Fruit fly (Drosophila melanogaster) whole organism, embryonic: ENCODE results near the gene Rbm13.

Source experiments
- ATbp ChIP-seq: fragments of 200-800 bp; sonication (Bioruptor generic); optimal IDR thresholded peaks from 2 replicates; lab custom pipeline; 2017; ENCODE audit warnings: missing biosample characterization, mild to moderate bottlenecking, missing genetic modification characterization, missing genetic modification reagents
- CG10959 ChIP-seq: fragments of 200-800 bp; sonication (Bioruptor generic); IDR thresholded peaks from 2 replicates; pipeline ENCODE4 v1.3.6; 2022; ENCODE audit warnings: missing biosample characterization, missing genetic modification characterization
- CG11093 ChIP-seq: fragments of 200-800 bp; sonication (Bioruptor generic); IDR thresholded peaks from 3 replicates; pipeline ENCODE4 v1.3.6; 2022; ENCODE audit warnings: missing biosample characterization, missing genetic modification characterization
- CG12391 ChIP-seq: fragments of 200-800 bp; sonication (Bioruptor generic); optimal IDR thresholded peaks from 3 replicates; lab custom pipeline; 2018; ENCODE audit warnings: missing biosample characterization, mild to moderate bottlenecking, missing genetic modification characterization, moderate library complexity
- CG13296 ChIP-seq: fragments of 200-800 bp; sonication (Bioruptor generic); optimal IDR thresholded peaks from 3 replicates; lab custom pipeline; 2018; ENCODE audit warnings: missing biosample characterization, mild to moderate bottlenecking, missing genetic modification characterization
- CG13624 ChIP-seq: fragments of 200-800 bp; sonication (Bioruptor generic); optimal IDR thresholded peaks from 2 replicates; lab custom pipeline; 2016; ENCODE audit warnings: missing biosample characterization, missing genetic modification characterization
- CG13775 ChIP-seq: fragments of 200-800 bp; sonication (Bioruptor generic); optimal IDR thresholded peaks from 3 replicates; lab custom pipeline; 2017; ENCODE audit warnings: missing biosample characterization, mild to moderate bottlenecking, missing genetic modification characterization
- CG14860 ChIP-seq: fragments of 200-800 bp; sonication (Bioruptor generic); IDR thresholded peaks from 3 replicates; pipeline ENCODE4 v1.3.6; 2022; ENCODE audit warnings: missing biosample characterization, missing genetic modification characterization; ENCODE audit not compliant: partially characterized antibody
- CG18599 ChIP-seq: fragments of 200-800 bp; sonication (Bioruptor generic); optimal IDR thresholded peaks from 3 replicates; lab custom pipeline; 2017; ENCODE audit warnings: missing biosample characterization, missing genetic modification characterization, mild to moderate bottlenecking, moderate library complexity, missing genetic modification reagents
- CG2120 ChIP-seq: fragments of 200-800 bp; sonication (Bioruptor generic); optimal IDR thresholded peaks from 3 replicates; lab custom pipeline; 2016; ENCODE audit warnings: missing biosample characterization, missing genetic modification characterization
- CG32767 ChIP-seq: fragments of 200-800 bp; sonication (Bioruptor generic); IDR thresholded peaks from 2 replicates; pipeline ENCODE4 v1.3.6; 2022; ENCODE audit warnings: missing biosample characterization, missing genetic modification characterization
- CG34422 ChIP-seq: fragments of 200-800 bp; sonication (Bioruptor generic); IDR thresholded peaks from 3 replicates; pipeline ENCODE4 v1.3.6; 2022; ENCODE audit warnings: missing biosample characterization, missing genetic modification characterization
- CG3847 ChIP-seq: fragments of 200-800 bp; sonication (Bioruptor generic); IDR thresholded peaks from 2 replicates; pipeline ENCODE4 v1.3.6; 2022; ENCODE audit warnings: missing biosample characterization, missing genetic modification characterization
- CG4730 ChIP-seq: fragments of 200-800 bp; sonication (Bioruptor generic); IDR thresholded peaks from 2 replicates; pipeline ENCODE4 v1.3.6; 2022; ENCODE audit warnings: missing biosample characterization, missing genetic modification characterization
- CG6254 ChIP-seq: fragments of 200-800 bp; sonication (Bioruptor generic); optimal IDR thresholded peaks from 3 replicates; lab custom pipeline; 2017; ENCODE audit warnings: mild to moderate bottlenecking, missing biosample characterization, missing genetic modification reagents, missing genetic modification characterization
- CG6272 ChIP-seq: fragments of 200-800 bp; sonication (Bioruptor generic); IDR thresholded peaks from 2 replicates; pipeline ENCODE4 v1.3.6; 2022; ENCODE audit warnings: missing biosample characterization, missing genetic modification characterization
- CG8944 ChIP-seq: fragments of 200-800 bp; sonication (Bioruptor generic); optimal IDR thresholded peaks from 3 replicates; lab custom pipeline; 2016; ENCODE audit warnings: missing biosample characterization, missing genetic modification characterization
- CG9797 ChIP-seq: fragments of 200-800 bp; sonication (Bioruptor generic); optimal IDR thresholded peaks from 3 replicates; lab custom pipeline; 2018; ENCODE audit warnings: missing biosample characterization, mild to moderate bottlenecking, missing genetic modification characterization
- CHES-1-like ChIP-seq: fragments of 200-800 bp; sonication (Bioruptor generic); optimal IDR thresholded peaks from 2 replicates; lab custom pipeline; 2016; ENCODE audit warnings: missing biosample characterization, missing genetic modification characterization
- D19B ChIP-seq: fragments of 200-800 bp; sonication (Bioruptor generic); optimal IDR thresholded peaks from 2 replicates; lab custom pipeline; 2017; ENCODE audit warnings: missing biosample characterization, mild to moderate bottlenecking, missing genetic modification characterization
- Doc3 ChIP-seq: fragments of 200-800 bp; sonication (Bioruptor generic); IDR thresholded peaks from 3 replicates; pipeline ENCODE4 v1.3.6; 2022; ENCODE audit warnings: missing biosample characterization, missing genetic modification characterization; ENCODE audit not compliant: partially characterized antibody
- Dp ChIP-seq: fragments of 200-800 bp; sonication (Bioruptor generic); optimal IDR thresholded peaks from 2 replicates; lab custom pipeline; 2018; ENCODE audit warnings: missing biosample characterization, mild to moderate bottlenecking, missing genetic modification characterization, moderate library complexity
- HLH3B ChIP-seq: fragments of 200-800 bp; sonication (Bioruptor generic); IDR thresholded peaks from 2 replicates; pipeline ENCODE4 v1.3.6; 2022; ENCODE audit warnings: missing biosample characterization, missing genetic modification characterization
- Hsf ChIP-seq: fragments of 200-800 bp; sonication (Bioruptor generic); optimal IDR thresholded peaks from 3 replicates; lab custom pipeline; 2016; ENCODE audit warnings: missing biosample characterization, missing genetic modification characterization
- NFAT ChIP-seq: fragments of 200-800 bp; sonication (Bioruptor generic); IDR thresholded peaks from 2 replicates; pipeline ENCODE4 v1.3.6; 2022; ENCODE audit warnings: missing biosample characterization, missing genetic modification characterization
- Scr ChIP-seq: fragments of 200-800 bp; sonication (Bioruptor generic); IDR thresholded peaks from 2 replicates; pipeline ENCODE4 v1.3.6; 2022; ENCODE audit warnings: missing biosample characterization, missing genetic modification characterization; ENCODE audit not compliant: partially characterized antibody
- TFAM ChIP-seq: fragments of 200-800 bp; sonication (Bioruptor generic); optimal IDR thresholded peaks from 2 replicates; lab custom pipeline; 2017; ENCODE audit warnings: missing biosample characterization, missing genetic modification characterization, inconsistent platforms
- az2 ChIP-seq: fragments of 200-800 bp; sonication (Bioruptor generic); optimal IDR thresholded peaks from 3 replicates; lab custom pipeline; 2016; ENCODE audit warnings: missing biosample characterization, missing genetic modification characterization
- bsh ChIP-seq, 2 experiments: fragments of 200-800 bp; sonication (Bioruptor generic); optimal IDR thresholded peaks; 2 replicates each; lab custom pipeline; 2017 to 2018; ENCODE audit warnings: mild to moderate bottlenecking in 2 of 2, missing biosample characterization in 2 of 2, missing genetic modification characterization in 2 of 2, moderate library complexity in 1 of 2
- chm ChIP-seq: fragments of 200-800 bp; sonication (Bioruptor generic); IDR thresholded peaks from 2 replicates; pipeline ENCODE4 v1.3.6; 2022; ENCODE audit warnings: missing biosample characterization, missing genetic modification characterization
- chn ChIP-seq: fragments of 200-800 bp; sonication (Bioruptor generic); optimal IDR thresholded peaks from 2 replicates; lab custom pipeline; 2016; ENCODE audit warnings: missing biosample characterization, missing genetic modification characterization
- ci ChIP-seq: fragments of 200-800 bp; sonication (Bioruptor generic); IDR thresholded peaks from 3 replicates; pipeline ENCODE4 v1.3.6; 2022; ENCODE audit warnings: missing biosample characterization, missing genetic modification characterization
- ems ChIP-seq: fragments of 200-800 bp; sonication (Bioruptor generic); optimal IDR thresholded peaks from 3 replicates; lab custom pipeline; 2016; ENCODE audit warnings: missing biosample characterization, missing genetic modification characterization
- en ChIP-seq: fragments of 200-800 bp; sonication (Bioruptor generic); optimal IDR thresholded peaks from 2 replicates; lab custom pipeline; 2016; ENCODE audit warnings: missing biosample characterization, missing genetic modification characterization
- insv ChIP-seq, 2 experiments: fragments of 200-800 bp; sonication (Bioruptor generic); optimal IDR thresholded peaks; 3 replicates each; lab custom pipeline; 2016 to 2018; ENCODE audit warnings: missing biosample characterization in 2 of 2, missing genetic modification characterization in 2 of 2
- ken ChIP-seq: fragments of 200-800 bp; sonication (Bioruptor generic); IDR thresholded peaks from 3 replicates; pipeline ENCODE4 v1.3.6; 2022; ENCODE audit warnings: missing biosample characterization, missing genetic modification characterization
- klu ChIP-seq: fragments of 200-800 bp; sonication (Bioruptor generic); IDR thresholded peaks from 2 replicates; pipeline ENCODE4 v1.3.6; 2022; ENCODE audit warnings: missing biosample characterization, missing genetic modification characterization
- lbe ChIP-seq: fragments of 200-800 bp; sonication (Bioruptor generic); optimal IDR thresholded peaks from 2 replicates; lab custom pipeline; 2016; ENCODE audit warnings: missing biosample characterization, mild to moderate bottlenecking, missing genetic modification characterization
- mam ChIP-seq: fragments of 200-800 bp; sonication (Bioruptor generic); optimal IDR thresholded peaks from 3 replicates; lab custom pipeline; 2016; ENCODE audit warnings: missing biosample characterization, missing genetic modification characterization
- nmo ChIP-seq: fragments of 200-800 bp; sonication (Bioruptor generic); optimal IDR thresholded peaks from 2 replicates; lab custom pipeline; 2018; ENCODE audit warnings: missing biosample characterization, mild to moderate bottlenecking, missing genetic modification characterization, moderate library complexity
- org-1 ChIP-seq: fragments of 200-800 bp; sonication (Bioruptor generic); optimal IDR thresholded peaks from 2 replicates; lab custom pipeline; 2017; ENCODE audit warnings: missing biosample characterization, missing genetic modification characterization
- phol ChIP-seq: fragments of 200-800 bp; sonication (Bioruptor generic); optimal IDR thresholded peaks from 3 replicates; lab custom pipeline; 2018; ENCODE audit warnings: missing biosample characterization, mild to moderate bottlenecking, missing genetic modification characterization, moderate library complexity
- salm ChIP-seq: fragments of 200-800 bp; sonication (Bioruptor generic); optimal IDR thresholded peaks from 2 replicates; lab custom pipeline; 2018; ENCODE audit warnings: missing biosample characterization, mild to moderate bottlenecking, missing genetic modification characterization
- scrt ChIP-seq: fragments of 200-800 bp; sonication (Bioruptor generic); optimal IDR thresholded peaks from 2 replicates; lab custom pipeline; 2018; ENCODE audit warnings: missing biosample characterization, mild to moderate bottlenecking, missing genetic modification characterization, moderate library complexity
- seq ChIP-seq: fragments of 200-800 bp; sonication (Bioruptor generic); IDR thresholded peaks from 2 replicates; pipeline ENCODE4 v1.3.6; 2022; ENCODE audit warnings: missing biosample characterization, missing genetic modification characterization
- sima ChIP-seq: fragments of 200-800 bp; sonication (Bioruptor generic); optimal IDR thresholded peaks from 2 replicates; lab custom pipeline; 2016; ENCODE audit warnings: missing biosample characterization, missing genetic modification characterization
- sna ChIP-seq: fragments of 200-800 bp; sonication (Bioruptor generic); IDR thresholded peaks from 2 replicates; pipeline ENCODE4 v1.3.6; 2022; ENCODE audit warnings: missing biosample characterization, missing genetic modification characterization; ENCODE audit not compliant: partially characterized antibody
- ssp ChIP-seq: fragments of 200-800 bp; sonication (Bioruptor generic); IDR thresholded peaks from 2 replicates; pipeline ENCODE4 v1.3.6; 2022; ENCODE audit warnings: missing biosample characterization, missing genetic modification characterization
- tgo ChIP-seq: fragments of 200-800 bp; sonication (Bioruptor generic); IDR thresholded peaks from 3 replicates; pipeline ENCODE4 v1.3.6; 2022; ENCODE audit warnings: missing biosample characterization, missing genetic modification characterization
- tin ChIP-seq: fragments of 200-800 bp; sonication (Bioruptor generic); optimal IDR thresholded peaks from 3 replicates; lab custom pipeline; 2016; ENCODE audit warnings: missing biosample characterization, missing genetic modification characterization

The Rbm13 gene

dm6 chrX:8900094-8900493 lies 1.4 kb upstream of the Rbm13 start, which contains the start of gene Uros1 (continued):
- TF ChIP-seq ken (peak; percentile 48; the same call in 1 of the 3 replicates), nmo (GFP tag; lab: Kevin White, UChicago) (peak; percentile 21), CG13624 (no peak), sna (GFP tag; lab: Robert Waterston, UW) (no peak), lbe (GFP tag; lab: Kevin White, UChicago) (peak; percentile 20), Doc3 (0 out of 3 replicates have a peak, but pooled peaks have one; percentile 26), CG32767 (GFP tag; lab: Robert Waterston, UW) (no peak; the same call in 1 of the 2 replicates), ATbp (GFP tag; lab: Kevin White, UChicago) (no peak), Scr (GFP tag; lab: Robert Waterston, UW) (peak; percentile 23; the same call in 1 of the 2 replicates), ems (GFP tag; lab: Kevin White, UChicago) (peak; percentile 24), Dp (GFP tag; lab: Kevin White, UChicago) (peak; percentile 60), org-1 (GFP tag; lab: Kevin White, UChicago) (no peak), CG2120 (GFP tag; lab: Kevin White, UChicago) (peak; percentile 50), CG11093 (0 out of 3 replicates have a peak, but pooled peaks have one; percentile 37), CG18599 (GFP tag; lab: Kevin White, UChicago) (no peak), CG6254 (GFP tag; lab: Kevin White, UChicago) (no peak), bsh (GFP tag; optimal IDR thresholded peaks at IDR 0.05; lab: Kevin White, UChicago) (peak in 1 of 2 experiments; percentile 31), CG13296 (GFP tag; lab: Kevin White, UChicago) (no peak), chn (peak; percentile 12), scrt (peak; percentile 11), tgo (GFP tag; lab: Robert Waterston, UW) (peak; percentile 53), phol (tag; lab: Kevin White, UChicago) (peak; percentile 29), D19B (GFP tag; lab: Kevin White, UChicago) (no peak), mam (GFP tag; lab: Kevin White, UChicago) (no peak), ci (GFP tag; lab: Robert Waterston, UW) (peak; percentile 62; the same call in 1 of the 3 replicates), CHES-1-like (GFP tag; lab: Kevin White, UChicago) (no peak), CG13775 (peak; percentile 32), CG12391 (tag; lab: Kevin White, UChicago) (peak; percentile 34), CG14860 (GFP tag; lab: Robert Waterston, UW) (no peak), tin (GFP tag; lab: Kevin White, UChicago) (no peak), TFAM (GFP tag; lab: Kevin White, UChicago) (no peak), insv (GFP tag; optimal IDR thresholded peaks at IDR 0.05; lab: Kevin White, UChicago) (peak in 1 of 2 experiments; percentile 35), Hsf (GFP tag; lab: Kevin White, UChicago) (peak; percentile 35), seq (GFP tag; lab: Robert Waterston, UW) (no peak), sima (GFP tag; lab: Kevin White, UChicago) (no peak), ssp (GFP tag; lab: Robert Waterston, UW) (peak; percentile 40), en (GFP tag; lab: Kevin White, UChicago) (no peak), az2 (GFP tag; lab: Kevin White, UChicago) (peak; percentile 6), CG4730 (GFP tag; lab: Robert Waterston, UW) (no peak), salm (tag; lab: Kevin White, UChicago) (no peak), NFAT (GFP tag; lab: Robert Waterston, UW) (no peak), CG6272 (0 out of 2 replicates have a peak, but pooled peaks have one; percentile 39), CG9797 (peak; percentile 3), chm (GFP tag; lab: Robert Waterston, UW) (peak; percentile 38; the same call in 1 of the 2 replicates), CG8944 (GFP tag; lab: Kevin White, UChicago) (no peak), CG34422 (peak; percentile 66; the same call in 1 of the 3 replicates), klu (GFP tag; lab: Robert Waterston, UW) (no peak), HLH3B (no peak), CG3847 (GFP tag; lab: Robert Waterston, UW) (peak; percentile 34; the same call in 1 of the 2 replicates), CG10959 (GFP tag; lab: Robert Waterston, UW) (no peak)
